Worm (Caenorhabditis elegans): ENCODE measurements around the gene ptp-4A2.
A peak's percentile ranks its signal among the peaks of the same experiment; 100 is the strongest.

The ptp-4A2 gene

ce11 chrX:3925776-3926175 lies 17.3 kb downstream of the ptp-4A2 start, which contains the start of gene T22B2.1:
Gene T22B2.1, plus strand, starts transcription at chrX:3926076.
- TF ChIP-seq fkh-10 (GFP tag; optimal IDR thresholded peaks at IDR 0.05) (no peak), ama-1 (optimal IDR thresholded peaks at IDR 0.05) (no peak), nhr-77 (tag; optimal IDR thresholded peaks at IDR 0.05) (no peak), hif-1 (tag; optimal IDR thresholded peaks at IDR 0.05) (no peak), aha-1 (tag) (peak; percentile 74), hlh-11 (tag; optimal IDR thresholded peaks at IDR 0.05) (no peak)

DNA sequence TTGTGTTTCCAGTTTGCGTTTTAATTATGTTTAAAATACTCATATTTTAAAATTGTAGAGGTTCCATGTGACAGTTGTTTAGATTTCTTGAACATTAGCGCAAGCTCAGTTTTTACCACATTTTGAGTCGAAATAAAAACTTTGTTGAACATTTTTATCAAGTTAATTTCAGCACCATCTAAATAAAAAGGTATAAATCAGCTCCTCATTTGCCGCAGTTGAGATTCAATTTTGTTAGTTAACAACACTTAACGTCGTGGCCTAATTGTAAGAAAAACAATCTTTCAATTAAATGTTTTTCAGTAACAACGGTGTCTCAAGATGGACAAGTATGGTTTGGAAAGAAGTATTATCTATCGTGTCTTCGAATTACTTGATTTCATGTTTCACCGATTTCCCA lies 22.4 kb downstream of the ptp-4A2 start:
- no peak for TF ChIP-seq nhr-11 (tag; optimal IDR thresholded peaks at IDR 0.05)
- peak in 1 of 2 experiments; percentile 90 for TF ChIP-seq unc-62 (GFP tag; optimal IDR thresholded peaks at IDR 0.05 in 1 of 2)
- no peak for TF ChIP-seq unc-62 (tag; optimal IDR thresholded peaks at IDR 0.05)
- TF ChIP-seq aha-1 (tag), result peak; percentile 88

DNA sequence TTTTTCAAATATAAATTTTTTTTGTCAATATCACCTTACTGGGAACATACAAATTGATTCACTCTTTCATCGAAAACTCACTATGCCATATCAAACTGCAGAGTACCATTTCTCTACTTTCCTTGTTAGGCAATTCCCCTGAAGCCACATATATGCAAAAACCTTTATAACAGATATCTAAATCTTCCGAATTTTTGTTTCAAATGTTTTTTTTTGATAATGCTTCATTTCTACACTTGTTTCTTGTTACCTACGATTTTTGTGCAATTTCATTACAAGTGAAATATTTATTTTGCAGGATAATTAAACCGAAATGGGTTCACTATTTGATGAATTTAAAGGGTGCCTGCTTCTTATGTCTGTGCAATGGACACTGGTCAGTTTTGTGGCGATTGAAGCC lies 23.0 kb downstream of the ptp-4A2 start, which contains the start of gene T22B2.2:
Gene T22B2.2 (plus strand): TSS at position 301 of the 400 bp plus-strand sequence.
- TF ChIP-seq nhr-25 (tag; optimal IDR thresholded peaks at IDR 0.05; ENCODE audit: borderline replicate concordance, insufficient read depth), result no peak
- TF ChIP-seq daf-12 (tag; optimal IDR thresholded peaks at IDR 0.05), result no peak
- no peak for TF ChIP-seq dmd-8 (GFP tag; IDR thresholded peaks at IDR 0.05)
- TF ChIP-seq hlh-11 (tag; optimal IDR thresholded peaks at IDR 0.05), result no peak

DNA sequence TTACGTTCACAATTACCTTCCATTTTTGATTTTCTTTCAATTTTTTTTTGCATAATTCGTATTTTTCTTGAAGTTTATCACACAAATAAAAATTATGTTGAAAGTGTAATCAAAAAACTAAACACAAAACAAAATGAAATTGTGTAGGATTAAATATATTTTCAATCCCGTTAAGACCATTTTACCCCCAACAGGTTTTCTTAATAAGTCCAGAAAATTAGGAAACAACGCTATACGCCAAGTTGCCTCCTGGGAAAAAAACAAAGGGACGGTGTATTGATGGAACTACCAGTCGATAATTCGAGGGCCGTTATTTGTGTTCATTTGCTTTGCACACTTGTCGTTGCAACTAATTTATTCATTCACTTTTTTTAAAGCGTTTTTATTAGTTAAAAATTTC lies 23.4 kb downstream of the ptp-4A2 start:
- TF ChIP-seq zag-1 (tag; optimal IDR thresholded peaks at IDR 0.05), result no peak
- no peak for TF ChIP-seq saeg-2 (GFP tag; IDR thresholded peaks at IDR 0.05)
- TF ChIP-seq sdz-12 (GFP tag; optimal IDR thresholded peaks at IDR 0.05), result no peak
- TF ChIP-seq aha-1 (tag), result peak; percentile 94
- TF ChIP-seq mes-2 (tag; optimal IDR thresholded peaks at IDR 0.05; ENCODE audit: poor library complexity, severe bottlenecking), result no peak
- no peak for TF ChIP-seq tra-1 (GFP tag; IDR thresholded peaks at IDR 0.05)
- no peak for TF ChIP-seq cey-2 (tag; optimal IDR thresholded peaks at IDR 0.05; ENCODE audit: borderline replicate concordance, insufficient read depth)
- TF ChIP-seq madf-5 (GFP tag; IDR thresholded peaks at IDR 0.05), result no peak

- TF ChIP-seq cey-2 (tag; optimal IDR thresholded peaks at IDR 0.05; ENCODE audit: borderline replicate concordance, insufficient read depth) (no peak), unc-62 (GFP tag; optimal IDR thresholded peaks at IDR 0.05 in 1 of 2) (peak in 1 of 2 experiments; percentile 64), unc-62 (tag; optimal IDR thresholded peaks at IDR 0.05) (no peak), nhr-111 (GFP tag; optimal IDR thresholded peaks at IDR 0.05) (no peak)
Measured at ce11 chrX:3918182-3918581, 24.9 kb downstream of the ptp-4A2 start.

- no peak for TF ChIP-seq unc-39 (tag; optimal IDR thresholded peaks at IDR 0.05)
Measured at ce11 chrX:3917013-3917412, 26.1 kb downstream of the ptp-4A2 start, which contains the start of gene T22B2.3. Gene T22B2.3, plus strand, starts transcription at chrX:3917313.

- TF ChIP-seq nhr-28 (tag; optimal IDR thresholded peaks at IDR 0.05) (no peak), madf-9 (GFP tag; conservative IDR thresholded peaks at IDR 0.05) (no peak), F26F4.8 (GFP tag; conservative IDR thresholded peaks at IDR 0.05) (no peak), zag-1 (tag; optimal IDR thresholded peaks at IDR 0.05) (no peak), Y105C5A.15 (GFP tag; IDR thresholded peaks at IDR 0.05) (no peak)
Measured at ce11 chrX:3915748-3916147, 27.4 kb downstream of the ptp-4A2 start, which contains the start of gene idpp-9. Gene idpp-9, minus strand, starts transcription at chrX:3915848.

- TF ChIP-seq egl-43 (GFP tag; IDR thresholded peaks at IDR 0.05), result 0 out of 2 replicates have a peak, but pooled peaks have one; percentile 35
- no peak for TF ChIP-seq arid-1 (GFP tag; conservative IDR thresholded peaks at IDR 0.05)
- no peak for TF ChIP-seq nhr-25 (tag; optimal IDR thresholded peaks at IDR 0.05; ENCODE audit: borderline replicate concordance, insufficient read depth)
- no peak for TF ChIP-seq nhr-48 (tag; optimal IDR thresholded peaks at IDR 0.05)
- TF ChIP-seq php-3 (GFP tag; IDR thresholded peaks at IDR 0.05), result 0 out of 2 replicates have a peak, but pooled peaks have one; percentile 27
- peak; percentile 44; the same call in 1 of the 2 replicates for TF ChIP-seq vab-7 (GFP tag; IDR thresholded peaks at IDR 0.05)
- no peak for TF ChIP-seq zip-2 (tag; optimal IDR thresholded peaks at IDR 0.05)
- TF ChIP-seq mdl-1 (tag; optimal IDR thresholded peaks at IDR 0.05), result no peak
- TF ChIP-seq hif-1 (tag; optimal IDR thresholded peaks at IDR 0.05), result no peak
- TF ChIP-seq aha-1 (tag), result peak; percentile 81
- no peak for TF ChIP-seq ama-1 (optimal IDR thresholded peaks at IDR 0.05)
- no peak for TF ChIP-seq mdt-29 (GFP tag; IDR thresholded peaks at IDR 0.05)
Measured at ce11 chrX:3914273-3914672, 28.8 kb downstream of the ptp-4A2 start.

Data from whole organism, L4 larva.